Worm (Caenorhabditis elegans) whole organism, L4 larva: Measurements from ENCODE around the gene T07D4.2.

Source experiments
- fos-1 ChIP-seq: fragments of 150-350 bp; optimal IDR thresholded peaks from 2 replicates; lab custom pipeline; 2014; ENCODE audit warnings: missing biosample characterization, missing genetic modification characterization
- jun-1 ChIP-seq: fragments of 150-350 bp; optimal IDR thresholded peaks from 2 replicates; lab custom pipeline; 2014; ENCODE audit warnings: missing biosample characterization, missing genetic modification reagents, missing genetic modification characterization
- lim-7 ChIP-seq: fragments of 200-800 bp; sonication (Bioruptor generic); IDR thresholded peaks from 2 replicates; pipeline ENCODE4 v1.3.6; 2022; ENCODE audit warnings: missing genetic modification characterization, missing compliant biosample characterization
- mdl-1 ChIP-seq, 2 experiments: fragments of 150-350 bp in 1 of 2; sonication (generic microtip) in 1 of 2; optimal IDR thresholded peaks; 2 replicates each; lab custom pipeline; 2014 to 2017; ENCODE audit warnings: missing biosample characterization in 2 of 2, missing genetic modification characterization in 2 of 2
- nhr-41 ChIP-seq: fragments of 200-800 bp; sonication (Bioruptor generic); IDR thresholded peaks from 2 replicates; pipeline ENCODE4 v1.3.6; 2022; ENCODE audit warnings: missing genetic modification reagents, missing genetic modification characterization, missing compliant biosample characterization
- snpc-4 ChIP-seq: fragments of 150-350 bp; optimal IDR thresholded peaks from 2 replicates; lab custom pipeline; 2014; ENCODE audit warnings: missing biosample characterization, missing genetic modification characterization
- tra-1 ChIP-seq: fragments of 200-800 bp; sonication (Bioruptor generic); IDR thresholded peaks from 2 replicates; pipeline ENCODE4 v1.3.6; 2022; ENCODE audit warnings: missing genetic modification reagents, missing genetic modification characterization, missing compliant biosample characterization
- vab-7 ChIP-seq: fragments of 200-800 bp; sonication (Bioruptor generic); IDR thresholded peaks from 2 replicates; pipeline ENCODE4 v1.3.6; 2022; ENCODE audit warnings: missing genetic modification reagents, missing genetic modification characterization, missing compliant biosample characterization
- zip-11 ChIP-seq: fragments of 200-800 bp; sonication (Bioruptor generic); IDR thresholded peaks from 2 replicates; pipeline ENCODE4 v1.3.6; 2022; ENCODE audit warnings: missing genetic modification characterization, missing compliant biosample characterization

DNA sequence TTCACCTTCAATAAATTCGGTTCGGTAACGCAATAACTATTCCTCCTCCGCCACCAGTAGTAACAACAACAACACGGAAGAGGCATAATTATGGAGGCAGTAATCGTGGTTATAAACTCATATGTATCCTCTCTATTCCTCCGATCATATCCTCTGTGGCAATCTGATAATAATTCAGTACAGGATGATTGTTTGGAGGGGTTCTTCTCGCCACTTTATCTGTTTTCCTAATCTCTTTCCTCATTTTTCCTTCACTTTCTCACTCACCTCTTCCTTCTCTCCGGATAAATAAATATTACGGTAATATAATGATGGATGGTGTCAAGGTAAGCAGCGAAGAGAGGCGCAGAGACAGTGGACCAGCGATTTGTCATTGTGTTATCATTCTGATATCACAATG is 16.8 kb upstream of the T07D4.2 start:
- TF ChIP-seq zip-11 (GFP tag; lab: Robert Waterston, UW): no peak
- TF ChIP-seq lim-7 (GFP tag; lab: Robert Waterston, UW): no peak
- no peak for TF ChIP-seq snpc-4 (tag; lab: Kevin White, UChicago)
- TF ChIP-seq fos-1 (tag; lab: Kevin White, UChicago): no peak
- TF ChIP-seq vab-7: no peak
- no peak for TF ChIP-seq jun-1 (tag; lab: Kevin White, UChicago)
- no peak for TF ChIP-seq mdl-1 (tag; optimal IDR thresholded peaks at IDR 0.05; lab: Kevin White, UChicago)
- TF ChIP-seq nhr-41: no peak
- no peak for TF ChIP-seq tra-1 (GFP tag; lab: Robert Waterston, UW)
